Worm (Caenorhabditis elegans) whole organism, L4 larva: Measurements from ENCODE around the gene C40A11.6.

ENCODE experiments used
- zag-1 ChIP-seq: fragments of 150-350 bp; optimal IDR thresholded peaks from 2 replicates; lab custom pipeline; 2014; ENCODE audit warnings: missing biosample characterization, missing genetic modification characterization
- zip-2 ChIP-seq: fragments of 150-350 bp; optimal IDR thresholded peaks from 2 replicates; lab custom pipeline; 2014; ENCODE audit warnings: missing biosample characterization, missing genetic modification characterization

DNA sequence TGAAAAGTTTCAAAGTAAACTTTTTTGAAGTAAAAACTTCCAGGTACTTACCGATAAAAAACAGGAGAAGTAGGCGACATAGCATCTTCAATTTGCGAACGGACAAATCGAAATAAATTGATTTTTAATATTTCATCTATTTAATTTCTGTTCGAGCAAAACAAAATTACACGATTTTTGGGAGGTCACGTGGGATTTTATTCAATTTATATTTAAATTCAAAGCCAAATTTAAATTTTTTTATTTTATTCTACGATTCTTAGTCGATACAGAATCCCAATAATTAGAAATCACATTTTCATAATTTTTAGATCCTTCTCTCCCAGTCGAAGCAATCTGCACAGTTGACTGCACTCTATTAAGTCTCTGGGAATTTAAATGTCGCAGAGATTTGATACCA, 24.6 kb upstream of the C40A11.6 start, which contains the start of gene C33C12.12:
- TF ChIP-seq zag-1 (no peak), zip-2 (no peak)
